Worm (Caenorhabditis elegans): Measurements from ENCODE around the gene R05H5.3.

Gene R05H5.3

ce11 chrII:10168905-10169782, 28.3 kb upstream of the R05H5.3 start, which contains the start of gene daf-19:
Gene daf-19 (minus strand): TSS chrII:10169346.
- TF ChIP-seq snpc-1.1 (tag; optimal IDR thresholded peaks at IDR 0.05; ENCODE audit: insufficient read depth) (no peak), tbx-9 (tag; optimal IDR thresholded peaks at IDR 0.05; ENCODE audit: borderline replicate concordance) (no peak), madf-3 (GFP tag; IDR thresholded peaks at IDR 0.05) (no peak), attf-3 (GFP tag; conservative IDR thresholded peaks at IDR 0.05) (no peak), bed-2 (GFP tag; IDR thresholded peaks at IDR 0.05) (no peak), somi-1 (GFP tag; optimal IDR thresholded peaks at IDR 0.05) (no peak), D2030.7 (GFP tag; IDR thresholded peaks at IDR 0.05) (no peak), lin-35 (GFP tag; optimal IDR thresholded peaks at IDR 0.05) (no peak), aptf-3 (GFP tag; IDR thresholded peaks at IDR 0.05) (no peak), lin-26 (GFP tag; IDR thresholded peaks at IDR 0.05) (no peak), zfh-2 (GFP tag; conservative IDR thresholded peaks at IDR 0.05) (peak; percentile 70), athp-1 (tag; optimal IDR thresholded peaks at IDR 0.05) (no peak), madf-10 (tag; optimal IDR thresholded peaks at IDR 0.05) (peak; percentile 4), lag-1 (GFP tag; IDR thresholded peaks at IDR 0.05) (no peak), repo-1 (tag; optimal IDR thresholded peaks at IDR 0.05) (no peak), F52B5.7 (tag; optimal IDR thresholded peaks at IDR 0.05) (no peak), B0336.3 (GFP tag; IDR thresholded peaks at IDR 0.05) (0 out of 2 replicates have a peak, but pooled peaks have one; percentile 21), cebp-2 (GFP tag; IDR thresholded peaks at IDR 0.05) (no peak), atf-7 (tag; optimal IDR thresholded peaks at IDR 0.05) (peak; percentile 4), nfyb-1 (GFP tag; IDR thresholded peaks at IDR 0.05) (peak; percentile 79), let-607 (tag; optimal IDR thresholded peaks at IDR 0.05) (peak in 1 of 2 experiments; percentile 4), ztf-3 (GFP tag; optimal IDR thresholded peaks at IDR 0.05) (no peak), unc-62 (GFP tag; optimal IDR thresholded peaks at IDR 0.05) (no peak), nhr-27 (tag; optimal IDR thresholded peaks at IDR 0.05) (no peak), F57C9.4 (tag; optimal IDR thresholded peaks at IDR 0.05) (no peak), nhr-80 (tag; optimal IDR thresholded peaks at IDR 0.05) (peak; percentile 35), K12H6.12 (tag; optimal IDR thresholded peaks at IDR 0.05) (peak; percentile 35), nfya-1 (tag; optimal IDR thresholded peaks at IDR 0.05; ENCODE audit: borderline replicate concordance, insufficient read depth) (no peak), K11D2.4 (GFP tag; IDR thresholded peaks at IDR 0.05) (0 out of 2 replicates have a peak, but pooled peaks have one; percentile 31), tbp1 (GFP tag; optimal IDR thresholded peaks at IDR 0.05) (peak; percentile 24), mes-4 (tag; optimal IDR thresholded peaks at IDR 0.05) (no peak), ceh-40 (GFP tag; IDR thresholded peaks at IDR 0.05) (no peak), chd-7 (tag; optimal IDR thresholded peaks at IDR 0.05) (peak; percentile 40), hmg-1.2 (GFP tag; IDR thresholded peaks at IDR 0.05) (peak; percentile 64; the same call in 1 of the 2 replicates), mxl-1 (tag; optimal IDR thresholded peaks at IDR 0.05) (no peak), madf-6 (GFP tag; IDR thresholded peaks at IDR 0.05) (peak; percentile 23; the same call in 1 of the 2 replicates), cebp-1 (GFP tag; IDR thresholded peaks at IDR 0.05) (no peak), cebp-1 (tag; optimal IDR thresholded peaks at IDR 0.05) (peak; percentile 64), lsl-1 (GFP tag; optimal IDR thresholded peaks at IDR 0.05) (no peak), T07F8.4 (tag; optimal IDR thresholded peaks at IDR 0.05) (no peak), egrh-3 (GFP tag; IDR thresholded peaks at IDR 0.05) (peak; percentile 45), sdz-38 (tag; optimal IDR thresholded peaks at IDR 0.05) (no peak), ztf-26 (tag; optimal IDR thresholded peaks at IDR 0.05) (peak; percentile 6), attf-5 (GFP tag; optimal IDR thresholded peaks at IDR 0.05) (peak; percentile 38), efl-1 (GFP tag; optimal IDR thresholded peaks at IDR 0.05) (no peak), Y53F4B.3 (GFP tag; IDR thresholded peaks at IDR 0.05) (no peak), dox-1 (GFP tag; IDR thresholded peaks at IDR 0.05) (peak; percentile 57), Y56A3A.18 (GFP tag; IDR thresholded peaks at IDR 0.05) (no peak)

All from whole organism, young adult.